Worm (Caenorhabditis elegans): ENCODE measurements around the gene Y73F4A.3.

The Y73F4A.3 gene

ce11 chrIV:9070188-9070587 is 29.9 kb upstream of the Y73F4A.3 start:
- no peak for TF ChIP-seq ZK546.5 (tag; optimal IDR thresholded peaks at IDR 0.05)
- TF ChIP-seq pha-4 (tag; optimal IDR thresholded peaks at IDR 0.05) = peak; percentile 30
- TF ChIP-seq pqm-1 (tag; optimal IDR thresholded peaks at IDR 0.05) = peak; percentile 84
- TF ChIP-seq elt-2 (tag; optimal IDR thresholded peaks at IDR 0.05) = peak; percentile 82

ce11 chrIV:9069703-9070102 is 29.4 kb upstream of the Y73F4A.3 start, which contains the start of gene nhr-11:
TSS of gene nhr-11 (plus strand) at chrIV:9070003.
- TF ChIP-seq nhr-23 (tag; optimal IDR thresholded peaks at IDR 0.05) (no peak), fos-1 (tag; optimal IDR thresholded peaks at IDR 0.05) (no peak), ztf-11 (tag; optimal IDR thresholded peaks at IDR 0.05) (no peak), ceh-82 (tag; optimal IDR thresholded peaks at IDR 0.05) (no peak), fkh-2 (tag; optimal IDR thresholded peaks at IDR 0.05) (no peak), nhr-25 (tag; optimal IDR thresholded peaks at IDR 0.05) (no peak), hmg-11 (tag; optimal IDR thresholded peaks at IDR 0.05) (no peak), mdl-1 (tag; optimal IDR thresholded peaks at IDR 0.05) (no peak), daf-12 (tag; optimal IDR thresholded peaks at IDR 0.05) (no peak), ceh-9 (tag; optimal IDR thresholded peaks at IDR 0.05) (no peak), jun-1 (tag; optimal IDR thresholded peaks at IDR 0.05) (no peak)

DNA sequence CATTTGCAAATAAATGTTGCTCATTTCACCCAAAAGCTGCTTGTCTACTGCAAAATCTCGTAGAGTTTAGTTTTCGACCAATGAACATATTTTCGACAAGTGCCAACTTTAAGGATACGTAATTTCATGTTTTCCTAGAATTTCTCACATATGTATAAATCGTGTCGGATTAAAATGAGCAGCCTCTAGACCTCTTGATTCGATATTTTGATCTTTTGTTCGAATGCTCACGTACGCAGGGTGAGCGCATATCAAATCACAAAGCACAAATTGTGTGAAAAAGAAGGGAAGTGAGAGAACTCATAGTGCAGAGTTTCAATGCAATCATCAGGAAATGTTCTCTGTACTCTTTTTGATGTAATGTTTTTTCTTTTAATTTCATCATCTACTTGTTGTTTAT is 23.2 kb upstream of the Y73F4A.3 start:
- TF ChIP-seq tbx-2 (tag; optimal IDR thresholded peaks at IDR 0.05) = no peak
- no peak for TF ChIP-seq nhr-43 (tag; optimal IDR thresholded peaks at IDR 0.05; ENCODE audit: poor library complexity, severe bottlenecking)
- no peak for TF ChIP-seq ZK546.5 (tag; optimal IDR thresholded peaks at IDR 0.05)
- TF ChIP-seq pha-4 (tag; optimal IDR thresholded peaks at IDR 0.05) = no peak
- TF ChIP-seq nhr-25 (tag; optimal IDR thresholded peaks at IDR 0.05) = no peak
- no peak for TF ChIP-seq ama-1 (optimal IDR thresholded peaks at IDR 0.05)
- TF ChIP-seq zag-1 (tag; optimal IDR thresholded peaks at IDR 0.05) = no peak
- TF ChIP-seq egl-27 (tag; optimal IDR thresholded peaks at IDR 0.05) = no peak
- TF ChIP-seq ztf-4 (tag; optimal IDR thresholded peaks at IDR 0.05) = no peak
- TF ChIP-seq fos-1 (tag; optimal IDR thresholded peaks at IDR 0.05) = no peak
- no peak for TF ChIP-seq eor-1 (tag; optimal IDR thresholded peaks at IDR 0.05)
- no peak for TF ChIP-seq R02D3.7 (tag; optimal IDR thresholded peaks at IDR 0.05)
- TF ChIP-seq unc-39 (tag; optimal IDR thresholded peaks at IDR 0.05) = no peak
- TF ChIP-seq nhr-28 (tag; optimal IDR thresholded peaks at IDR 0.05) = no peak
- TF ChIP-seq ceh-9 (tag; optimal IDR thresholded peaks at IDR 0.05) = no peak
- TF ChIP-seq nhr-11 (tag; optimal IDR thresholded peaks at IDR 0.05) = no peak
- no peak for TF ChIP-seq nhr-67 (tag; optimal IDR thresholded peaks at IDR 0.05)
- TF ChIP-seq mml-1 (tag; optimal IDR thresholded peaks at IDR 0.05) = no peak
- TF ChIP-seq nfya-1 (tag; optimal IDR thresholded peaks at IDR 0.05; ENCODE audit: insufficient read depth) = peak; percentile 28
- TF ChIP-seq lin-15B (tag; optimal IDR thresholded peaks at IDR 0.05) = peak; percentile 9
- TF ChIP-seq fkh-10 (GFP tag; optimal IDR thresholded peaks at IDR 0.05) = peak; percentile 58

ce11 chrIV:9053403-9053802 is 13.1 kb upstream of the Y73F4A.3 start:
- TF ChIP-seq fkh-10 (GFP tag; optimal IDR thresholded peaks at IDR 0.05) = peak; percentile 11
- no peak for TF ChIP-seq daf-12 (tag; optimal IDR thresholded peaks at IDR 0.05)

ce11 chrIV:9051510-9052175 is 11.3 kb upstream of the Y73F4A.3 start:
- TF ChIP-seq ceh-9 (tag; optimal IDR thresholded peaks at IDR 0.05) (no peak), tbx-2 (tag; optimal IDR thresholded peaks at IDR 0.05) (no peak), nhr-43 (tag; optimal IDR thresholded peaks at IDR 0.05; ENCODE audit: poor library complexity, severe bottlenecking) (peak; percentile 8), ceh-16 (tag; optimal IDR thresholded peaks at IDR 0.05) (no peak), nhr-12 (tag; optimal IDR thresholded peaks at IDR 0.05) (no peak), fkh-10 (GFP tag; optimal IDR thresholded peaks at IDR 0.05) (no peak), pqm-1 (tag; optimal IDR thresholded peaks at IDR 0.05) (peak; percentile 9), sea-2 (GFP tag; optimal IDR thresholded peaks at IDR 0.05) (no peak), lin-15B (tag; optimal IDR thresholded peaks at IDR 0.05) (no peak)
